Worm (Caenorhabditis elegans) whole organism, young adult: ENCODE measurements around the gene unc-62.

ENCODE experiments used
- B0035.1 ChIP-seq: sonication (generic microtip); optimal IDR thresholded peaks from 2 replicates; lab custom pipeline; 2016; ENCODE audit warnings: missing genetic modification characterization, mild to moderate bottlenecking, missing compliant biosample characterization, missing genotype, missing genetic modification reagents
- B0261.1 ChIP-seq: sonication (generic microtip); optimal IDR thresholded peaks from 2 replicates; lab custom pipeline; 2016; ENCODE audit warnings: mild to moderate bottlenecking, missing genetic modification characterization, moderate library complexity, missing compliant biosample characterization
- C17E4.6 ChIP-seq: fragments of 200-800 bp; sonication (Bioruptor generic); IDR thresholded peaks from 2 replicates; pipeline ENCODE4 v1.3.6; 2022; ENCODE audit warnings: missing genetic modification reagents, missing genetic modification characterization, missing compliant biosample characterization
- D2030.7 ChIP-seq: fragments of 200-800 bp; sonication (Bioruptor generic); IDR thresholded peaks from 2 replicates; pipeline ENCODE4 v1.3.6; 2022; ENCODE audit warnings: missing genetic modification reagents, missing genetic modification characterization, missing compliant biosample characterization
- F33H1.4 ChIP-seq: fragments of 200-800 bp; sonication (Bioruptor generic); IDR thresholded peaks from 2 replicates; pipeline ENCODE4 v1.3.6; 2022; ENCODE audit warnings: missing genetic modification reagents, missing genetic modification characterization, missing compliant biosample characterization
- F49E8.2 ChIP-seq: sonication (generic microtip); optimal IDR thresholded peaks from 3 replicates; lab custom pipeline; 2017; ENCODE audit warnings: missing genetic modification characterization, mild to moderate bottlenecking, missing compliant biosample characterization, antibody characterized with exemption, moderate library complexity; ENCODE audit not compliant: insufficient read depth
- K12H6.12 ChIP-seq: fragments of 200-800 bp; sonication (Bioruptor generic); optimal IDR thresholded peaks from 2 replicates; lab custom pipeline; 2018; ENCODE audit warnings: mild to moderate bottlenecking, missing genetic modification characterization, missing compliant biosample characterization
- Y79H2A.3 ChIP-seq: fragments of 200-800 bp; sonication (Bioruptor generic); conservative IDR thresholded peaks from 2 replicates; pipeline ENCODE4 v1.3.6; 2022; ENCODE audit warnings: missing genetic modification reagents, missing genetic modification characterization, missing compliant biosample characterization
- atf-7 ChIP-seq: sonication (generic microtip); optimal IDR thresholded peaks from 2 replicates; lab custom pipeline; 2017; ENCODE audit warnings: mild to moderate bottlenecking, missing genetic modification characterization, missing compliant biosample characterization
- attf-6 ChIP-seq: fragments of 200-800 bp; sonication (Bioruptor generic); IDR thresholded peaks from 2 replicates; pipeline ENCODE4 v1.3.6; 2022; ENCODE audit warnings: missing genetic modification reagents, missing genetic modification characterization, missing compliant biosample characterization
- bed-2 ChIP-seq: fragments of 200-800 bp; sonication (Bioruptor generic); IDR thresholded peaks from 2 replicates; pipeline ENCODE4 v1.3.6; 2022; ENCODE audit warnings: missing genetic modification reagents, missing genetic modification characterization, missing compliant biosample characterization
- cebp-1 ChIP-seq, 2 experiments: fragments of 200-800 bp in 1 of 2; sonication (Bioruptor generic) in 1 of 2; sonication (generic microtip) in 1 of 2; IDR thresholded peaks in 1 of 2; optimal IDR thresholded peaks in 1 of 2; 2 replicates each; pipeline versions ENCODE4 v1.3.6 to Lab custom; 2017 to 2022; ENCODE audit warnings: missing compliant biosample characterization in 2 of 2, missing genetic modification characterization in 2 of 2, mild to moderate bottlenecking in 1 of 2, missing genetic modification reagents in 1 of 2, moderate library complexity in 1 of 2
- ceh-100 ChIP-seq: fragments of 200-800 bp; sonication (Bioruptor generic); IDR thresholded peaks from 2 replicates; pipeline ENCODE4 v1.3.6; 2022; ENCODE audit warnings: missing genetic modification reagents, missing genetic modification characterization, missing compliant biosample characterization
- ceh-40 ChIP-seq: fragments of 200-800 bp; sonication (Bioruptor generic); IDR thresholded peaks from 2 replicates; pipeline ENCODE4 v1.3.6; 2022; ENCODE audit warnings: missing genetic modification characterization, missing compliant biosample characterization
- dox-1 ChIP-seq: fragments of 200-800 bp; sonication (Bioruptor generic); IDR thresholded peaks from 2 replicates; pipeline ENCODE4 v1.3.6; 2022; ENCODE audit warnings: missing genetic modification reagents, missing genetic modification characterization, missing compliant biosample characterization
- efl-1 ChIP-seq: fragments of 150-350 bp; optimal IDR thresholded peaks from 2 replicates; lab custom pipeline; 2014; ENCODE audit warnings: missing biosample characterization, missing genetic modification reagents, missing genetic modification characterization
- egrh-3 ChIP-seq: fragments of 200-800 bp; sonication (Bioruptor generic); IDR thresholded peaks from 2 replicates; pipeline ENCODE4 v1.3.6; 2022; ENCODE audit warnings: missing genetic modification reagents, missing genetic modification characterization, missing compliant biosample characterization
- hmg-1.2 ChIP-seq: fragments of 200-800 bp; sonication (Bioruptor generic); IDR thresholded peaks from 2 replicates; pipeline ENCODE4 v1.3.6; 2022; ENCODE audit warnings: missing genetic modification reagents, missing genetic modification characterization, missing compliant biosample characterization
- hmg-20 ChIP-seq: fragments of 200-800 bp; sonication (Bioruptor generic); IDR thresholded peaks from 2 replicates; pipeline ENCODE4 v1.3.6; 2022; ENCODE audit warnings: missing genetic modification reagents, missing genetic modification characterization, missing compliant biosample characterization
- hsf-1 ChIP-seq: fragments of 200-800 bp; sonication (Bioruptor generic); IDR thresholded peaks from 2 replicates; pipeline ENCODE4 v1.3.6; 2022; ENCODE audit warnings: missing genetic modification reagents, missing genetic modification characterization, missing compliant biosample characterization
- lin-26 ChIP-seq: fragments of 200-800 bp; sonication (Bioruptor generic); IDR thresholded peaks from 2 replicates; pipeline ENCODE4 v1.3.6; 2022; ENCODE audit warnings: missing genetic modification reagents, missing genetic modification characterization, missing compliant biosample characterization
- lin-54 ChIP-seq: fragments of 200-800 bp; sonication (Bioruptor generic); optimal IDR thresholded peaks from 2 replicates; lab custom pipeline; 2018; ENCODE audit warnings: mild to moderate bottlenecking, missing genetic modification characterization, missing compliant biosample characterization
- lir-1 ChIP-seq: fragments of 200-800 bp; sonication (Bioruptor generic); conservative IDR thresholded peaks from 2 replicates; pipeline ENCODE4 v1.3.6; 2022; ENCODE audit warnings: missing genetic modification reagents, missing genetic modification characterization, missing compliant biosample characterization
- lsl-1 ChIP-seq: fragments of 200-800 bp; sonication (Bioruptor generic); optimal IDR thresholded peaks from 2 replicates; lab custom pipeline; 2018; ENCODE audit warnings: mild to moderate bottlenecking, missing genetic modification characterization, moderate library complexity, missing compliant biosample characterization
- madf-6 ChIP-seq: fragments of 200-800 bp; sonication (Bioruptor generic); IDR thresholded peaks from 2 replicates; pipeline ENCODE4 v1.3.6; 2022; ENCODE audit warnings: missing genetic modification reagents, missing genetic modification characterization, missing compliant biosample characterization
- madf-8 ChIP-seq: fragments of 200-800 bp; sonication (Bioruptor generic); conservative IDR thresholded peaks from 2 replicates; pipeline ENCODE4 v1.3.6; 2022; ENCODE audit warnings: missing genetic modification reagents, missing genetic modification characterization, missing compliant biosample characterization
- mcd-1 ChIP-seq: fragments of 200-800 bp; sonication (Bioruptor generic); IDR thresholded peaks from 2 replicates; pipeline ENCODE4 v1.3.6; 2022; ENCODE audit warnings: missing genetic modification reagents, missing genetic modification characterization, missing compliant biosample characterization
- nfya-1 ChIP-seq: sonication (generic microtip); optimal IDR thresholded peaks from 2 replicates; lab custom pipeline; 2017; ENCODE audit warnings: antibody characterized with exemption, missing compliant biosample characterization, missing genetic modification characterization, borderline replicate concordance; ENCODE audit not compliant: insufficient read depth
- nhr-80 ChIP-seq: sonication (generic microtip); optimal IDR thresholded peaks from 2 replicates; lab custom pipeline; 2016; ENCODE audit warnings: missing genetic modification characterization, missing compliant biosample characterization
- pbrm-1 ChIP-seq: fragments of 200-800 bp; sonication (Bioruptor generic); IDR thresholded peaks from 2 replicates; pipeline ENCODE4 v1.3.6; 2022; ENCODE audit warnings: missing genetic modification reagents, missing genetic modification characterization, missing compliant biosample characterization
- rcor-1 ChIP-seq: fragments of 200-800 bp; sonication (Bioruptor generic); IDR thresholded peaks from 2 replicates; pipeline ENCODE4 v1.3.6; 2022; ENCODE audit warnings: missing genetic modification reagents, missing genetic modification characterization, missing compliant biosample characterization
- snpc-1.1 ChIP-seq: sonication (generic microtip); optimal IDR thresholded peaks from 2 replicates; lab custom pipeline; 2017; ENCODE audit warnings: missing genetic modification characterization, mild to moderate bottlenecking, missing compliant biosample characterization, antibody characterized with exemption, moderate library complexity, missing genotype, missing genetic modification reagents; ENCODE audit not compliant: insufficient read depth
- snpc-1.3 ChIP-seq: sonication (generic microtip); optimal IDR thresholded peaks from 2 replicates; lab custom pipeline; 2017; ENCODE audit warnings: missing genetic modification characterization, mild to moderate bottlenecking, missing compliant biosample characterization, antibody characterized with exemption, moderate library complexity, missing genotype, missing genetic modification reagents; ENCODE audit not compliant: insufficient read depth
- snpc-3.4 ChIP-seq: sonication (generic microtip); optimal IDR thresholded peaks from 2 replicates; lab custom pipeline; 2017; ENCODE audit warnings: missing genetic modification characterization, mild to moderate bottlenecking, missing compliant biosample characterization, antibody characterized with exemption, moderate library complexity, missing genotype, missing genetic modification reagents
- snpc-4 ChIP-seq, 5 experiments: fragments of 150-350 bp in 1 of 5; sonication (generic microtip) in 4 of 5; optimal IDR thresholded peaks; 2 replicates each; lab custom pipeline; 2014 to 2018; ENCODE audit warnings: missing genetic modification characterization in 5 of 5, missing biosample characterization in 3 of 5, antibody characterized with exemption in 2 of 5, mild to moderate bottlenecking in 2 of 5, missing compliant biosample characterization in 2 of 5, missing genotype in 2 of 5, moderate library complexity in 2 of 5, missing genetic modification reagents in 1 of 5
- tbp1 ChIP-seq: fragments of 200-800 bp; sonication (Bioruptor generic); optimal IDR thresholded peaks from 2 replicates; lab custom pipeline; 2018; ENCODE audit warnings: mild to moderate bottlenecking, missing genetic modification characterization, missing compliant biosample characterization
- tbx-9 ChIP-seq: sonication (generic microtip); optimal IDR thresholded peaks from 2 replicates; lab custom pipeline; 2016; ENCODE audit warnings: borderline replicate concordance, missing genetic modification characterization, inconsistent platforms, missing compliant biosample characterization
- unc-62 ChIP-seq: fragments of 150-350 bp; optimal IDR thresholded peaks from 2 replicates; lab custom pipeline; 2014; ENCODE audit warnings: missing biosample characterization, missing genetic modification reagents, missing genetic modification characterization
- xnd-1 ChIP-seq: sonication (generic microtip); optimal IDR thresholded peaks from 2 replicates; lab custom pipeline; 2016; ENCODE audit warnings: missing genotype, missing genetic modification reagents, missing genetic modification characterization, missing compliant biosample characterization
- ztf-28 ChIP-seq: fragments of 200-800 bp; sonication (Bioruptor generic); IDR thresholded peaks from 2 replicates; pipeline ENCODE4 v1.3.6; 2022; ENCODE audit warnings: missing genetic modification reagents, missing genetic modification characterization, missing compliant biosample characterization

The unc-62 gene

DNA sequence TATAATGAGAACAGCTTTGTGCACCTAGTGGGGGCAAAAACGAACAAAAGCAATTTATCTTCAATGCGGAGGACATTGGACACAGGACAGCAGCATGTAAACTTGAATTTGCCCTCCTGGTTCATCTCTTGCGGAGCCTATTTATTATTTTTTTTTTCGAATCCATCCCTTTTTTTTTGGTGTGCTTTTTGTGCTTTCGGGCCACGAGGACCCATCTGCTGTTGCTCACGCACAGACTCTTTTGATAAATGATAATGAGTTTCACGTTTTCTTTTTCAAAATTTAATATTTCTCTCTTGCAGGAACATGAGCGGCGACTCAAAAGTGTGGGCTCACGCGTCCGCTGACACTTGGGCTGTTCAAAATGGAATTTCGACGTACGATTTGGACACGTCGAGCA is at the start of gene unc-62:
TSS of gene unc-62 (plus strand) at position 301 of the 400 bp plus-strand sequence.
- TF ChIP-seq nfya-1 (tag; lab: Kevin White, UChicago) (no peak), lir-1 (GFP tag; lab: Robert Waterston, UW) (no peak), nhr-80 (tag; lab: Kevin White, UChicago) (no peak), Y79H2A.3 (GFP tag; lab: Robert Waterston, UW) (no peak), tbx-9 (tag; lab: Kevin White, UChicago) (no peak), snpc-1.3 (tag; lab: Kevin White, UChicago) (no peak), cebp-1 (GFP tag; IDR thresholded peaks at IDR 0.05; lab: Robert Waterston, UW) (no peak), cebp-1 (tag; optimal IDR thresholded peaks at IDR 0.05; lab: Kevin White, UChicago) (no peak), hmg-1.2 (GFP tag; lab: Robert Waterston, UW) (no peak), efl-1 (GFP tag; lab: Kevin White, UChicago) (no peak), K12H6.12 (no peak), bed-2 (GFP tag; lab: Robert Waterston, UW) (no peak), ztf-28 (GFP tag; lab: Robert Waterston, UW) (no peak), C17E4.6 (GFP tag; lab: Robert Waterston, UW) (no peak), lin-26 (GFP tag; lab: Robert Waterston, UW) (no peak), ceh-40 (GFP tag; lab: Robert Waterston, UW) (no peak)

DNA sequence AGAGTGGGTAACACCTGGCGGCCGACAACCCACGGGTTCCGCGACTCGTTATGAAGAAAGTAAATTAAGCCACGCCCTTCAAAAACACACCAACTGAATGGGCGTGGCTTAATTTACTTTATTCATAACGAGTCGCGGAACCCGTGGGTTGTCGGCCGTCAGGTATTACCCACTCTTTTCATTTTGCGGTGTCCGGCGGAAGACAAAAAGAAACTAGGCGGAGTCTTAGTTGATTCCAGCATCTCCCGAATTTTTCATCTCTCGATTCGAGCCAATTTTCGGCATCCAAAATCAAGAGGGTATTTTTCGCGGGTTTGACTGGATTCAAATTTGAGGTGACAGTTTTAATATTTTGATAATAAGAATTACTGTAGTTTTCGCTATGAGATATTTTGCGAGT is 49.6 kb upstream of the unc-62 start:
- peak; percentile 14 for TF ChIP-seq tbp1 (GFP tag; lab: Kevin White, UChicago)
- peak; percentile 78 for TF ChIP-seq pbrm-1 (GFP tag; lab: Robert Waterston, UW)
- peak; percentile 61; the same call in 1 of the 2 replicates for TF ChIP-seq ceh-100
- peak; percentile 5 for TF ChIP-seq F49E8.2 (tag; lab: Kevin White, UChicago)
- peak; percentile 91 for TF ChIP-seq snpc-4 (GFP tag; optimal IDR thresholded peaks at IDR 0.05; lab: Kevin White, UChicago)
- TF ChIP-seq snpc-4 (tag; optimal IDR thresholded peaks at IDR 0.05; lab: Kevin White, UChicago): peak; percentile 35 to 96 (median 93)
- TF ChIP-seq madf-8 (GFP tag; lab: Robert Waterston, UW): 0 out of 2 replicates have a peak, but pooled peaks have one; percentile 21
- TF ChIP-seq mcd-1 (GFP tag; lab: Robert Waterston, UW): peak; percentile 54; the same call in 1 of the 2 replicates
- TF ChIP-seq efl-1 (GFP tag; lab: Kevin White, UChicago): peak; percentile 42
- peak; percentile 62 for TF ChIP-seq xnd-1
- TF ChIP-seq unc-62 (GFP tag; lab: Kevin White, UChicago): no peak
- TF ChIP-seq madf-6 (GFP tag; lab: Robert Waterston, UW): peak; percentile 85
- TF ChIP-seq K12H6.12: no peak
- TF ChIP-seq snpc-1.1 (tag; lab: Kevin White, UChicago): peak; percentile 89
- no peak for TF ChIP-seq hmg-20 (GFP tag; lab: Robert Waterston, UW)
- 0 out of 2 replicates have a peak, but pooled peaks have one; percentile 38 for TF ChIP-seq dox-1 (GFP tag; lab: Robert Waterston, UW)
- TF ChIP-seq snpc-3.4 (tag; lab: Kevin White, UChicago): peak; percentile 74
- TF ChIP-seq lsl-1: peak; percentile 71
- peak; percentile 46 for TF ChIP-seq hmg-1.2 (GFP tag; lab: Robert Waterston, UW)
- TF ChIP-seq F33H1.4: peak; percentile 41; the same call in 1 of the 2 replicates
- no peak for TF ChIP-seq egrh-3
- TF ChIP-seq D2030.7 (GFP tag; lab: Robert Waterston, UW): peak; percentile 65
- TF ChIP-seq hsf-1 (GFP tag; lab: Robert Waterston, UW): 0 out of 2 replicates have a peak, but pooled peaks have one; percentile 15
- no peak for TF ChIP-seq B0035.1
- TF ChIP-seq lin-54: peak; percentile 50
- TF ChIP-seq B0261.1: no peak
- TF ChIP-seq attf-6: peak; percentile 71
- no peak for TF ChIP-seq atf-7 (tag; lab: Kevin White, UChicago)
- TF ChIP-seq rcor-1: no peak
- TF ChIP-seq, all 124 proteins: peak for 20
